Fruit fly (Drosophila melanogaster): ENCODE measurements around the gene Nak.
A peak's percentile ranks its signal among the peaks of the same experiment; 100 is the strongest.

Nak gene

dm6 chr2L:18943797-18944174 lies 24.8 kb downstream of the Nak start, which contains the start of gene ssp3:
Gene ssp3, minus strand, starts transcription at chr2L:18943960.
- no peak for TF ChIP-seq CG11617 (GFP tag; optimal IDR thresholded peaks at IDR 0.05)
- TF ChIP-seq Hr96 (GFP tag; optimal IDR thresholded peaks at IDR 0.05): no peak
- no peak for TF ChIP-seq CG7101 (tag; optimal IDR thresholded peaks at IDR 0.05)
- TF ChIP-seq CG33017 (tag; optimal IDR thresholded peaks at IDR 0.05): no peak
- TF ChIP-seq Mnt (GFP tag; optimal IDR thresholded peaks at IDR 0.05): no peak
- TF ChIP-seq ovo (GFP tag; optimal IDR thresholded peaks at IDR 0.05): no peak
- TF ChIP-seq toe (GFP tag; optimal IDR thresholded peaks at IDR 0.05): no peak
- no peak for TF ChIP-seq cic (GFP tag; optimal IDR thresholded peaks at IDR 0.05)
- TF ChIP-seq CG5204 (GFP tag; optimal IDR thresholded peaks at IDR 0.05): no peak
- TF ChIP-seq CG14711 (tag; optimal IDR thresholded peaks at IDR 0.05): no peak
- no peak for TF ChIP-seq pad (GFP tag; optimal IDR thresholded peaks at IDR 0.05)
- TF ChIP-seq bab1 (GFP tag; optimal IDR thresholded peaks at IDR 0.05): no peak
- TF ChIP-seq Clk (GFP tag; optimal IDR thresholded peaks at IDR 0.05): no peak
- TF ChIP-seq kay (GFP tag; ENCODE audit: borderline replicate concordance): no peak
- TF ChIP-seq CG1620 (GFP tag; optimal IDR thresholded peaks at IDR 0.05): no peak
- no peak for TF ChIP-seq Crg-1 (GFP tag; optimal IDR thresholded peaks at IDR 0.05)
- TF ChIP-seq tj (GFP tag; optimal IDR thresholded peaks at IDR 0.05): no peak
- TF ChIP-seq CG7045 (GFP tag; optimal IDR thresholded peaks at IDR 0.05): no peak
- TF ChIP-seq CG12768 (GFP tag; optimal IDR thresholded peaks at IDR 0.05): no peak
- no peak for TF ChIP-seq cnc (optimal IDR thresholded peaks at IDR 0.05)

dm6 chr2L:18943309-18943708 lies 25.2 kb downstream of the Nak start:
- TF ChIP-seq cnc (optimal IDR thresholded peaks at IDR 0.05) (peak in 1 of 2 experiments; percentile 22), tj (GFP tag; optimal IDR thresholded peaks at IDR 0.05) (no peak)

dm6 chr2L:18936056-18936455 lies 32.5 kb downstream of the Nak start:
- TF ChIP-seq cic (GFP tag; optimal IDR thresholded peaks at IDR 0.05) (peak; percentile 2), Clk (GFP tag; optimal IDR thresholded peaks at IDR 0.05) (peak; percentile 39), pad (GFP tag; optimal IDR thresholded peaks at IDR 0.05) (peak; percentile 100), CG1620 (GFP tag; optimal IDR thresholded peaks at IDR 0.05) (no peak), CG7101 (tag; optimal IDR thresholded peaks at IDR 0.05) (no peak)

dm6 chr2L:18934588-18934987 lies 34.0 kb downstream of the Nak start:
- TF ChIP-seq bab1 (GFP tag; optimal IDR thresholded peaks at IDR 0.05) (no peak), Hr96 (GFP tag; optimal IDR thresholded peaks at IDR 0.05) (no peak), cic (GFP tag; optimal IDR thresholded peaks at IDR 0.05) (no peak), kay (GFP tag; ENCODE audit: borderline replicate concordance) (no peak), ovo (GFP tag; optimal IDR thresholded peaks at IDR 0.05) (no peak), Mnt (GFP tag; optimal IDR thresholded peaks at IDR 0.05) (no peak), CG7045 (GFP tag; optimal IDR thresholded peaks at IDR 0.05) (no peak), toe (GFP tag; optimal IDR thresholded peaks at IDR 0.05) (no peak), pad (GFP tag; optimal IDR thresholded peaks at IDR 0.05) (no peak), CG33017 (tag; optimal IDR thresholded peaks at IDR 0.05) (no peak), CG11617 (GFP tag; optimal IDR thresholded peaks at IDR 0.05) (no peak), CG1620 (GFP tag; optimal IDR thresholded peaks at IDR 0.05) (no peak), CG5204 (GFP tag; optimal IDR thresholded peaks at IDR 0.05) (no peak), CG7101 (tag; optimal IDR thresholded peaks at IDR 0.05) (no peak), CG14711 (tag; optimal IDR thresholded peaks at IDR 0.05) (no peak), Clk (GFP tag; optimal IDR thresholded peaks at IDR 0.05) (no peak)

dm6 chr2L:18933867-18934266 lies 34.7 kb downstream of the Nak start:
- no peak for TF ChIP-seq bab1 (GFP tag; optimal IDR thresholded peaks at IDR 0.05)
- no peak for TF ChIP-seq Mnt (GFP tag; optimal IDR thresholded peaks at IDR 0.05)
- TF ChIP-seq toe (GFP tag; optimal IDR thresholded peaks at IDR 0.05): no peak
- TF ChIP-seq pad (GFP tag; optimal IDR thresholded peaks at IDR 0.05): no peak
- TF ChIP-seq CG1620 (GFP tag; optimal IDR thresholded peaks at IDR 0.05): no peak
- TF ChIP-seq CG14711 (tag; optimal IDR thresholded peaks at IDR 0.05): no peak
- no peak for TF ChIP-seq Clk (GFP tag; optimal IDR thresholded peaks at IDR 0.05)
- TF ChIP-seq CG33017 (tag; optimal IDR thresholded peaks at IDR 0.05): no peak
- TF ChIP-seq CG5204 (GFP tag; optimal IDR thresholded peaks at IDR 0.05): no peak
- TF ChIP-seq Hr96 (GFP tag; optimal IDR thresholded peaks at IDR 0.05): no peak
- TF ChIP-seq CG12768 (GFP tag; optimal IDR thresholded peaks at IDR 0.05): no peak
- no peak for TF ChIP-seq CG11617 (GFP tag; optimal IDR thresholded peaks at IDR 0.05)

dm6 chr2L:18930352-18931122 lies 38.0 kb downstream of the Nak start:
- TF ChIP-seq CG14711 (tag; optimal IDR thresholded peaks at IDR 0.05) (no peak), CG33017 (tag; optimal IDR thresholded peaks at IDR 0.05) (no peak), tj (GFP tag; optimal IDR thresholded peaks at IDR 0.05) (no peak), cnc (optimal IDR thresholded peaks at IDR 0.05) (no peak), CG7045 (GFP tag; optimal IDR thresholded peaks at IDR 0.05) (no peak), CG12768 (GFP tag; optimal IDR thresholded peaks at IDR 0.05) (no peak), bab1 (GFP tag; optimal IDR thresholded peaks at IDR 0.05) (no peak), kay (GFP tag; ENCODE audit: borderline replicate concordance) (no peak)

- TF ChIP-seq Crg-1 (GFP tag; optimal IDR thresholded peaks at IDR 0.05): no peak
- no peak for TF ChIP-seq toe (GFP tag; optimal IDR thresholded peaks at IDR 0.05)
- no peak for TF ChIP-seq CG14711 (tag; optimal IDR thresholded peaks at IDR 0.05)
- TF ChIP-seq CG11617 (GFP tag; optimal IDR thresholded peaks at IDR 0.05): no peak
- no peak for TF ChIP-seq pad (GFP tag; optimal IDR thresholded peaks at IDR 0.05)
- TF ChIP-seq CG5204 (GFP tag; optimal IDR thresholded peaks at IDR 0.05): no peak
- no peak for TF ChIP-seq CG7101 (tag; optimal IDR thresholded peaks at IDR 0.05)
- no peak for TF ChIP-seq CG1620 (GFP tag; optimal IDR thresholded peaks at IDR 0.05)
- no peak for TF ChIP-seq cnc (optimal IDR thresholded peaks at IDR 0.05)
- TF ChIP-seq cic (GFP tag; optimal IDR thresholded peaks at IDR 0.05): no peak
- TF ChIP-seq tj (GFP tag; optimal IDR thresholded peaks at IDR 0.05): no peak
- TF ChIP-seq Mnt (GFP tag; optimal IDR thresholded peaks at IDR 0.05): no peak
- TF ChIP-seq Clk (GFP tag; optimal IDR thresholded peaks at IDR 0.05): no peak
- no peak for TF ChIP-seq CG33017 (tag; optimal IDR thresholded peaks at IDR 0.05)
- TF ChIP-seq kay (GFP tag; ENCODE audit: borderline replicate concordance): no peak
- TF ChIP-seq Hr96 (GFP tag; optimal IDR thresholded peaks at IDR 0.05): no peak
- TF ChIP-seq ovo (GFP tag; optimal IDR thresholded peaks at IDR 0.05): no peak
Observed at dm6 chr2L:18929595-18929994, 38.9 kb downstream of the Nak start.
